Fruit fly (Drosophila melanogaster) whole organism, prepupa: ENCODE data around the gene CG34426.

Experiments used
- Blimp-1 ChIP-seq: fragments of 200-800 bp; sonication (Bioruptor generic); optimal IDR thresholded peaks from 3 replicates; lab custom pipeline; 2017; ENCODE audit warnings: missing biosample characterization, missing genetic modification characterization, mild to moderate bottlenecking, moderate library complexity, missing genetic modification reagents
- CG11294 ChIP-seq: fragments of 200-800 bp; sonication (Bioruptor generic); IDR thresholded peaks from 2 replicates; pipeline ENCODE4 v1.3.6; 2022; ENCODE audit warnings: missing biosample characterization, missing genetic modification characterization
- CG31627 ChIP-seq: fragments of 200-800 bp; sonication (Bioruptor generic); optimal IDR thresholded peaks from 3 replicates; lab custom pipeline; 2016; ENCODE audit warnings: missing biosample characterization, missing genetic modification characterization
- CG6792 ChIP-seq: fragments of 200-800 bp; sonication (Bioruptor generic); optimal IDR thresholded peaks from 3 replicates; lab custom pipeline; 2016; ENCODE audit warnings: missing biosample characterization, missing genetic modification characterization
- CG6854 ChIP-seq: fragments of 200-800 bp; sonication (Bioruptor generic); optimal IDR thresholded peaks from 2 replicates; lab custom pipeline; 2017; ENCODE audit warnings: missing biosample characterization, mild to moderate bottlenecking, missing genetic modification characterization
- CG8632 ChIP-seq: fragments of 200-800 bp; sonication (Bioruptor generic); optimal IDR thresholded peaks from 3 replicates; lab custom pipeline; 2016; ENCODE audit warnings: missing biosample characterization, missing genetic modification characterization
- CG9139 ChIP-seq: fragments of 200-800 bp; sonication (Bioruptor generic); optimal IDR thresholded peaks from 3 replicates; lab custom pipeline; 2017; ENCODE audit warnings: missing biosample characterization, mild to moderate bottlenecking, missing genetic modification characterization
- Ets21C ChIP-seq: fragments of 200-800 bp; sonication (Bioruptor generic); optimal IDR thresholded peaks from 3 replicates; lab custom pipeline; 2016; ENCODE audit warnings: missing biosample characterization, missing genetic modification characterization
- Gug ChIP-seq: fragments of 200-800 bp; sonication (Bioruptor generic); IDR thresholded peaks from 2 replicates; pipeline ENCODE4 v1.3.6; 2022; ENCODE audit warnings: missing biosample characterization, missing genetic modification characterization
- Hr4 ChIP-seq: fragments of 200-800 bp; sonication (Bioruptor generic); optimal IDR thresholded peaks from 3 replicates; lab custom pipeline; 2016; ENCODE audit warnings: missing biosample characterization, missing genetic modification characterization
- Sox102F ChIP-seq: fragments of 200-800 bp; sonication (Bioruptor generic); optimal IDR thresholded peaks from 2 replicates; lab custom pipeline; 2016; ENCODE audit warnings: missing biosample characterization, mild to moderate bottlenecking, missing genetic modification characterization
- dsx ChIP-seq: fragments of 200-800 bp; optimal IDR thresholded peaks from 3 replicates; lab custom pipeline; 2019; ENCODE audit warnings: missing biosample characterization, mild to moderate bottlenecking, missing genetic modification characterization, moderate library complexity; ENCODE audit not compliant: poor library complexity, severe bottlenecking
- fd85E ChIP-seq: fragments of 200-800 bp; sonication (Bioruptor generic); optimal IDR thresholded peaks from 3 replicates; lab custom pipeline; 2016; ENCODE audit warnings: missing biosample characterization, missing genetic modification characterization
- lz ChIP-seq: fragments of 200-800 bp; sonication (Bioruptor generic); optimal IDR thresholded peaks from 3 replicates; lab custom pipeline; 2016; ENCODE audit warnings: missing biosample characterization, missing genetic modification characterization

DNA sequence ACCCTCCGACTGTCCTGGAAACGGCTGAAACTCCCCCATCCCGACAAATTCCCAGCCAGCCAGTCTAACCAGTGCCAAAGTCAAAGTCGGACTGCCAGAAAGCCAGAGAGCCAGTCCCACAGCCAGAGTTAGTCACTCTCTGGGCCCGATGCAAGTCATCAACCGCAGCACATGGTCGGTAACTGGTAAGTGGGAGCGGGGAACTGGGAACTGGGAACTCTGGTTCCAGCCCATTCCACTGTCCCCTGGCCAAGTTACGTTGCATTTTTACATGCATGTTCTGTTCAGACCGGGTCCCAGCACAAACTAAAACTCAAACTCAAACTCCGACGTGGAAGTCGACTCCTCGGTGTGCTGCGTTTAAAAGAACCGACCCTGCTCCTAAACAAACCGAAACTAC, 36.9 kb downstream of the CG34426 start:
- TF ChIP-seq CG6854 (GFP tag; lab: Kevin White, UChicago), result no peak
- TF ChIP-seq CG9139 (GFP tag; lab: Kevin White, UChicago), result no peak
- TF ChIP-seq CG6792 (GFP tag; lab: Kevin White, UChicago), result no peak
- TF ChIP-seq CG8632 (GFP tag; lab: Kevin White, UChicago), result no peak
- TF ChIP-seq lz, result no peak
- no peak for TF ChIP-seq Ets21C
- TF ChIP-seq Hr4 (GFP tag; lab: Kevin White, UChicago), result no peak
- TF ChIP-seq dsx, result no peak
- TF ChIP-seq fd85E, result no peak
- TF ChIP-seq Sox102F (GFP tag; lab: Kevin White, UChicago), result no peak
- TF ChIP-seq CG11294 (GFP tag; lab: Robert Waterston, UW), result no peak
- TF ChIP-seq Blimp-1 (GFP tag; lab: Kevin White, UChicago), result no peak
- no peak for TF ChIP-seq CG31627 (GFP tag; lab: Kevin White, UChicago)
- no peak for TF ChIP-seq Gug (GFP tag; lab: Robert Waterston, UW)
